Fruit fly (Drosophila melanogaster) whole organism, embryonic: Measurements from ENCODE around the gene Lmpt.

Experiments used
- Adf1 ChIP-seq: fragments of 200-800 bp; sonication (Bioruptor generic); IDR thresholded peaks from 2 replicates; pipeline ENCODE4 v1.3.6; 2022; ENCODE audit warnings: missing biosample characterization, missing genetic modification characterization
- Bdp1 ChIP-seq: fragments of 200-800 bp; sonication (Bioruptor generic); optimal IDR thresholded peaks from 3 replicates; lab custom pipeline; 2016; ENCODE audit warnings: missing biosample characterization, missing genetic modification characterization
- Blimp-1 ChIP-seq: fragments of 200-800 bp; sonication (Bioruptor generic); optimal IDR thresholded peaks from 3 replicates; lab custom pipeline; 2018; ENCODE audit warnings: missing biosample characterization, missing genetic modification characterization, mild to moderate bottlenecking, moderate library complexity, missing genetic modification reagents
- BtbVII ChIP-seq: fragments of 200-800 bp; sonication (Bioruptor generic); optimal IDR thresholded peaks from 3 replicates; lab custom pipeline; 2017; ENCODE audit warnings: missing biosample characterization, mild to moderate bottlenecking, missing genetic modification characterization
- C15 ChIP-seq: fragments of 200-800 bp; sonication (Bioruptor generic); IDR thresholded peaks from 3 replicates; pipeline ENCODE4 v1.3.6; 2022; ENCODE audit warnings: missing biosample characterization, missing genetic modification characterization
- CG10147 ChIP-seq: fragments of 200-800 bp; sonication (Bioruptor generic); optimal IDR thresholded peaks from 2 replicates; lab custom pipeline; 2019; ENCODE audit warnings: missing biosample characterization, mild to moderate bottlenecking, missing genetic modification characterization, moderate library complexity
- CG10267 ChIP-seq: fragments of 200-800 bp; sonication (Bioruptor generic); optimal IDR thresholded peaks from 2 replicates; lab custom pipeline; 2018; ENCODE audit warnings: missing biosample characterization, mild to moderate bottlenecking, missing genetic modification characterization, moderate library complexity
- CG13296 ChIP-seq: fragments of 200-800 bp; sonication (Bioruptor generic); optimal IDR thresholded peaks from 3 replicates; lab custom pipeline; 2018; ENCODE audit warnings: missing biosample characterization, mild to moderate bottlenecking, missing genetic modification characterization
- CG17568 ChIP-seq: fragments of 200-800 bp; sonication (Bioruptor generic); optimal IDR thresholded peaks from 2 replicates; lab custom pipeline; 2018; ENCODE audit warnings: missing biosample characterization, mild to moderate bottlenecking, missing genetic modification characterization, moderate library complexity
- CG3838 ChIP-seq: fragments of 200-800 bp; sonication (Bioruptor generic); optimal IDR thresholded peaks from 3 replicates; lab custom pipeline; 2016; ENCODE audit warnings: missing biosample characterization, missing genetic modification characterization
- CG6272 ChIP-seq: fragments of 200-800 bp; sonication (Bioruptor generic); IDR thresholded peaks from 2 replicates; pipeline ENCODE4 v1.3.6; 2022; ENCODE audit warnings: missing biosample characterization, missing genetic modification characterization
- CG7556 ChIP-seq: fragments of 200-800 bp; sonication (Bioruptor generic); optimal IDR thresholded peaks from 2 replicates; lab custom pipeline; 2017; ENCODE audit warnings: missing biosample characterization, mild to moderate bottlenecking, missing genetic modification characterization
- CG7786 ChIP-seq: fragments of 200-800 bp; sonication (Bioruptor generic); optimal IDR thresholded peaks from 2 replicates; lab custom pipeline; 2016; ENCODE audit warnings: missing biosample characterization, missing genetic modification characterization
- CG7987 ChIP-seq: fragments of 200-800 bp; sonication (Bioruptor generic); optimal IDR thresholded peaks from 2 replicates; lab custom pipeline; 2018; ENCODE audit warnings: missing biosample characterization, mild to moderate bottlenecking, missing genetic modification characterization, moderate library complexity
- D19B ChIP-seq: fragments of 200-800 bp; sonication (Bioruptor generic); optimal IDR thresholded peaks from 2 replicates; lab custom pipeline; 2017; ENCODE audit warnings: missing biosample characterization, mild to moderate bottlenecking, missing genetic modification characterization
- Dek ChIP-seq: fragments of 200-800 bp; sonication (Bioruptor generic); optimal IDR thresholded peaks from 3 replicates; lab custom pipeline; 2019; ENCODE audit warnings: missing biosample characterization, mild to moderate bottlenecking, missing genetic modification characterization, moderate library complexity
- E2f1 ChIP-seq: fragments of 200-800 bp; sonication (Bioruptor generic); IDR thresholded peaks from 2 replicates; pipeline ENCODE4 v1.3.6; 2022; ENCODE audit warnings: missing biosample characterization, missing genetic modification characterization
- Fer1 ChIP-seq: fragments of 200-800 bp; sonication (Bioruptor generic); optimal IDR thresholded peaks from 2 replicates; lab custom pipeline; 2017; ENCODE audit warnings: missing biosample characterization, mild to moderate bottlenecking, missing genetic modification characterization
- Fer2 ChIP-seq: fragments of 200-800 bp; sonication (Bioruptor generic); optimal IDR thresholded peaks from 2 replicates; lab custom pipeline; 2018; ENCODE audit warnings: missing biosample characterization, mild to moderate bottlenecking, missing genetic modification characterization, moderate library complexity
- Fer3 ChIP-seq: fragments of 200-800 bp; sonication (Bioruptor generic); optimal IDR thresholded peaks from 2 replicates; lab custom pipeline; 2018; ENCODE audit warnings: missing biosample characterization, mild to moderate bottlenecking, missing genetic modification characterization, moderate library complexity
- GATAe ChIP-seq: fragments of 200-800 bp; sonication (Bioruptor generic); conservative IDR thresholded peaks from 2 replicates; pipeline ENCODE4 v1.3.6; 2022; ENCODE audit warnings: missing biosample characterization, missing genetic modification characterization
- HHEX ChIP-seq: fragments of 200-800 bp; sonication (Bioruptor generic); optimal IDR thresholded peaks from 3 replicates; lab custom pipeline; 2017; ENCODE audit warnings: missing biosample characterization, mild to moderate bottlenecking, missing genetic modification characterization, missing genetic modification reagents
- HLH3B ChIP-seq: fragments of 200-800 bp; sonication (Bioruptor generic); IDR thresholded peaks from 2 replicates; pipeline ENCODE4 v1.3.6; 2022; ENCODE audit warnings: missing biosample characterization, missing genetic modification characterization
- HLH54F ChIP-seq: fragments of 200-800 bp; sonication (Bioruptor generic); optimal IDR thresholded peaks from 3 replicates; lab custom pipeline; 2016; ENCODE audit warnings: missing biosample characterization, missing genetic modification characterization
- Hey ChIP-seq: fragments of 200-800 bp; sonication (Bioruptor generic); optimal IDR thresholded peaks from 3 replicates; lab custom pipeline; 2018; ENCODE audit warnings: missing biosample characterization, mild to moderate bottlenecking, missing genetic modification characterization
- Hmr ChIP-seq: fragments of 200-800 bp; sonication (Bioruptor generic); optimal IDR thresholded peaks from 3 replicates; lab custom pipeline; 2017; ENCODE audit warnings: mild to moderate bottlenecking, missing biosample characterization, missing genetic modification reagents, missing genetic modification characterization
- Hr51 ChIP-seq, 2 experiments: fragments of 200-800 bp; sonication (Bioruptor generic); optimal IDR thresholded peaks; 2 replicates in 1 of 2; 3 replicates in 1 of 2; lab custom pipeline; 2016 to 2018; ENCODE audit warnings: missing biosample characterization in 2 of 2, missing genetic modification characterization in 2 of 2, mild to moderate bottlenecking in 1 of 2, moderate library complexity in 1 of 2
- Hr78 ChIP-seq, 2 experiments: fragments of 200-800 bp in 1 of 2; fragments of >200 bp in 1 of 2; sonication (Bioruptor generic) in 1 of 2; optimal IDR thresholded peaks; 2 replicates each; lab custom pipeline; 2017 to 2019; ENCODE audit warnings: missing biosample characterization in 2 of 2, missing genetic modification characterization in 2 of 2, mild to moderate bottlenecking in 1 of 2, moderate library complexity in 1 of 2
- Nf-YB ChIP-seq: fragments of 200-800 bp; sonication (Bioruptor generic); optimal IDR thresholded peaks from 3 replicates; lab custom pipeline; 2019; ENCODE audit warnings: missing biosample characterization, mild to moderate bottlenecking, missing genetic modification characterization, moderate library complexity
- Pdp1 ChIP-seq, 2 experiments: fragments of 200-800 bp; sonication (Bioruptor generic); optimal IDR thresholded peaks; 3 replicates each; lab custom pipeline; 2016; ENCODE audit warnings: missing biosample characterization in 2 of 2, missing genetic modification characterization in 2 of 2, mild to moderate bottlenecking in 1 of 2, moderate library complexity in 1 of 2
- Xbp1 ChIP-seq: fragments of 200-800 bp; sonication (Bioruptor generic); optimal IDR thresholded peaks from 3 replicates; lab custom pipeline; 2016; ENCODE audit warnings: missing biosample characterization, mild to moderate bottlenecking, missing genetic modification characterization
- al ChIP-seq: fragments of 200-800 bp; sonication (Bioruptor generic); IDR thresholded peaks from 2 replicates; pipeline ENCODE4 v1.3.6; 2022; ENCODE audit warnings: missing biosample characterization, missing genetic modification characterization
- ara ChIP-seq: fragments of 200-800 bp; sonication (Bioruptor generic); IDR thresholded peaks from 2 replicates; pipeline ENCODE4 v1.3.6; 2022; ENCODE audit warnings: missing biosample characterization, missing genetic modification characterization
- bab2 ChIP-seq: fragments of 200-800 bp; sonication (Bioruptor generic); optimal IDR thresholded peaks from 2 replicates; lab custom pipeline; 2016; ENCODE audit warnings: missing biosample characterization, missing genetic modification characterization
- bigmax ChIP-seq: fragments of 200-800 bp; sonication (Bioruptor generic); optimal IDR thresholded peaks from 2 replicates; lab custom pipeline; 2018; ENCODE audit warnings: missing biosample characterization, mild to moderate bottlenecking, missing genetic modification characterization
- chm ChIP-seq: fragments of 200-800 bp; sonication (Bioruptor generic); IDR thresholded peaks from 2 replicates; pipeline ENCODE4 v1.3.6; 2022; ENCODE audit warnings: missing biosample characterization, missing genetic modification characterization
- corto ChIP-seq: fragments of 200-800 bp; sonication (Bioruptor generic); optimal IDR thresholded peaks from 2 replicates; lab custom pipeline; 2016; ENCODE audit warnings: missing biosample characterization, mild to moderate bottlenecking, missing genetic modification characterization, moderate library complexity
- crc ChIP-seq: fragments of 200-800 bp; sonication (Bioruptor generic); optimal IDR thresholded peaks from 2 replicates; lab custom pipeline; 2016; ENCODE audit warnings: missing biosample characterization, missing genetic modification characterization
- crol ChIP-seq: fragments of 200-800 bp; sonication (Bioruptor generic); IDR thresholded peaks from 2 replicates; pipeline ENCODE4 v1.3.6; 2022; ENCODE audit warnings: missing biosample characterization, missing genetic modification characterization
- dpn ChIP-seq, 2 experiments: fragments of 200-800 bp; sonication (Bioruptor generic); optimal IDR thresholded peaks; 3 replicates each; lab custom pipeline; 2016; ENCODE audit warnings: missing biosample characterization in 2 of 2, missing genetic modification characterization in 2 of 2
- exex ChIP-seq: fragments of 200-800 bp; sonication (Bioruptor generic); optimal IDR thresholded peaks from 4 replicates; lab custom pipeline; 2018; ENCODE audit warnings: missing biosample characterization, mild to moderate bottlenecking, missing genetic modification characterization, moderate library complexity
- fd3F ChIP-seq: fragments of 200-800 bp; sonication (Bioruptor generic); optimal IDR thresholded peaks from 2 replicates; lab custom pipeline; 2018; ENCODE audit warnings: missing biosample characterization, mild to moderate bottlenecking, missing genetic modification characterization, moderate library complexity
- gce ChIP-seq: fragments of 200-800 bp; sonication (Bioruptor generic); IDR thresholded peaks from 3 replicates; pipeline ENCODE4 v1.3.6; 2022; ENCODE audit warnings: missing biosample characterization, missing genetic modification characterization
- hb ChIP-seq: fragments of 200-800 bp; sonication (Bioruptor generic); IDR thresholded peaks from 3 replicates; pipeline ENCODE4 v1.3.6; 2022; ENCODE audit warnings: missing biosample characterization, missing genetic modification characterization; ENCODE audit not compliant: partially characterized antibody
- klu ChIP-seq: fragments of 200-800 bp; sonication (Bioruptor generic); IDR thresholded peaks from 2 replicates; pipeline ENCODE4 v1.3.6; 2022; ENCODE audit warnings: missing biosample characterization, missing genetic modification characterization
- rib ChIP-seq: fragments of 200-800 bp; sonication (Bioruptor generic); IDR thresholded peaks from 2 replicates; pipeline ENCODE4 v1.3.6; 2022; ENCODE audit warnings: missing biosample characterization, missing genetic modification characterization
- seq ChIP-seq: fragments of 200-800 bp; sonication (Bioruptor generic); IDR thresholded peaks from 2 replicates; pipeline ENCODE4 v1.3.6; 2022; ENCODE audit warnings: missing biosample characterization, missing genetic modification characterization
- slbo ChIP-seq: fragments of 200-800 bp; sonication (Bioruptor generic); IDR thresholded peaks from 2 replicates; pipeline ENCODE4 v1.3.6; 2022; ENCODE audit warnings: missing biosample characterization, missing genetic modification characterization
- ssp ChIP-seq: fragments of 200-800 bp; sonication (Bioruptor generic); IDR thresholded peaks from 2 replicates; pipeline ENCODE4 v1.3.6; 2022; ENCODE audit warnings: missing biosample characterization, missing genetic modification characterization
- wek ChIP-seq: fragments of 200-800 bp; sonication (Bioruptor generic); optimal IDR thresholded peaks from 3 replicates; lab custom pipeline; 2018; ENCODE audit warnings: missing biosample characterization, mild to moderate bottlenecking, missing genetic modification characterization, moderate library complexity

The Lmpt gene

dm6 chr3L:16840540-16840939, 24.6 kb upstream of the Lmpt start (continued):
- no peak for TF ChIP-seq C15 (GFP tag; lab: Robert Waterston, UW)
- TF ChIP-seq CG6272 (GFP tag; lab: Robert Waterston, UW) = no peak
- TF ChIP-seq wek = no peak
- peak; percentile 4 for TF ChIP-seq HHEX (GFP tag; lab: Kevin White, UChicago)
- TF ChIP-seq al (GFP tag; lab: Robert Waterston, UW) = peak; percentile 38; the same call in 1 of the 2 replicates
- TF ChIP-seq GATAe = no peak
- peak; percentile 13 for TF ChIP-seq bab2 (GFP tag; lab: Kevin White, UChicago)
- TF ChIP-seq Blimp-1 (GFP tag; lab: Kevin White, UChicago) = peak; percentile 9
- TF ChIP-seq klu (GFP tag; lab: Robert Waterston, UW) = no peak
- TF ChIP-seq CG7987 (GFP tag; lab: Kevin White, UChicago) = no peak
- TF ChIP-seq CG7786 (GFP tag; lab: Kevin White, UChicago) = no peak
- TF ChIP-seq Fer3 (tag; lab: Kevin White, UChicago) = peak; percentile 23
- TF ChIP-seq Bdp1 = no peak
- TF ChIP-seq rib (GFP tag; lab: Robert Waterston, UW) = no peak
- TF ChIP-seq CG10267 (tag; lab: Kevin White, UChicago) = peak; percentile 12
- TF ChIP-seq CG3838 = no peak
- TF ChIP-seq gce (GFP tag; lab: Robert Waterston, UW) = no peak
- peak; percentile 57 for TF ChIP-seq fd3F (GFP tag; lab: Kevin White, UChicago)
- no peak for TF ChIP-seq ara (GFP tag; lab: Robert Waterston, UW)
- 0 out of 2 replicates have a peak, but pooled peaks have one; percentile 27 for TF ChIP-seq slbo (GFP tag; lab: Robert Waterston, UW)
- TF ChIP-seq Hr51 (GFP tag; optimal IDR thresholded peaks at IDR 0.05; lab: Kevin White, UChicago) = peak in 1 of 2 experiments; percentile 35
- no peak for TF ChIP-seq crol (GFP tag; lab: Robert Waterston, UW)
- TF ChIP-seq Fer1 (GFP tag; lab: Kevin White, UChicago) = peak; percentile 55
- TF ChIP-seq HLH3B (GFP tag; lab: Robert Waterston, UW) = 0 out of 2 replicates have a peak, but pooled peaks have one; percentile 9
- TF ChIP-seq Xbp1 = no peak
- TF ChIP-seq CG10147 (GFP tag; lab: Kevin White, UChicago) = peak; percentile 14
- TF ChIP-seq corto (GFP tag; lab: Kevin White, UChicago) = no peak
- TF ChIP-seq dpn (GFP tag; optimal IDR thresholded peaks at IDR 0.05; lab: Kevin White, UChicago) = peak in 1 of 2 experiments; percentile 22
- TF ChIP-seq HLH54F (GFP tag; lab: Kevin White, UChicago) = no peak
- TF ChIP-seq D19B = no peak
- TF ChIP-seq seq (GFP tag; lab: Robert Waterston, UW) = peak; percentile 43; the same call in 1 of the 2 replicates
- TF ChIP-seq crc (GFP tag; lab: Kevin White, UChicago) = peak; percentile 3
- TF ChIP-seq chm (GFP tag; lab: Robert Waterston, UW) = no peak
- TF ChIP-seq Fer2 (tag; lab: Kevin White, UChicago) = no peak
- peak; percentile 13 for TF ChIP-seq Dek
- peak; percentile 9 for TF ChIP-seq Nf-YB (GFP tag; lab: Kevin White, UChicago)
- peak; percentile 52 for TF ChIP-seq BtbVII
- peak; percentile 55 for TF ChIP-seq CG13296 (GFP tag; lab: Kevin White, UChicago)
- TF ChIP-seq E2f1 = peak; percentile 54
- no peak for TF ChIP-seq Adf1 (GFP tag; lab: Robert Waterston, UW)
- TF ChIP-seq CG7556 (GFP tag; lab: Kevin White, UChicago) = peak; percentile 71
- TF ChIP-seq Hr78 (GFP tag; optimal IDR thresholded peaks at IDR 0.05; lab: Kevin White, UChicago) = no peak
- peak; percentile 37 for TF ChIP-seq Hmr
- no peak for TF ChIP-seq bigmax (GFP tag; lab: Kevin White, UChicago)
- TF ChIP-seq ssp = no peak
- TF ChIP-seq CG17568 = no peak
- peak in 1 of 2 experiments; percentile 9 for TF ChIP-seq Pdp1 (GFP tag; optimal IDR thresholded peaks at IDR 0.05; lab: Kevin White, UChicago)
- no peak for TF ChIP-seq hb (GFP tag; lab: Robert Waterston, UW)
- no peak for TF ChIP-seq Hey (tag; lab: Kevin White, UChicago)
- TF ChIP-seq exex (tag; lab: Kevin White, UChicago) = peak; percentile 3
